Worm (Caenorhabditis elegans) whole organism, late embryonic: ENCODE measurements around the gene C23H5.11.

Experiments
- C08G9.2 ChIP-seq: sonication (generic microtip); optimal IDR thresholded peaks from 2 replicates; lab custom pipeline; 2016; ENCODE audit warnings: mild to moderate bottlenecking, missing genetic modification characterization, moderate library complexity, missing compliant biosample characterization
- C38D4.7 ChIP-seq: fragments of 200-800 bp; sonication (Bioruptor generic); optimal IDR thresholded peaks from 2 replicates; lab custom pipeline; 2018; ENCODE audit warnings: mild to moderate bottlenecking, missing genetic modification characterization, moderate library complexity, missing compliant biosample characterization
- K02D7.2 ChIP-seq: sonication (generic microtip); optimal IDR thresholded peaks from 2 replicates; lab custom pipeline; 2017; ENCODE audit warnings: mild to moderate bottlenecking, missing genetic modification characterization, missing compliant biosample characterization
- ahr-1 ChIP-seq: sonication (generic microtip); optimal IDR thresholded peaks from 2 replicates; lab custom pipeline; 2016; ENCODE audit warnings: missing genetic modification characterization, missing compliant biosample characterization
- ceh-14 ChIP-seq: sonication (generic microtip); optimal IDR thresholded peaks from 2 replicates; lab custom pipeline; 2016; ENCODE audit warnings: missing genotype, missing genetic modification characterization, missing compliant biosample characterization
- ceh-18 ChIP-seq: sonication (generic microtip); optimal IDR thresholded peaks from 2 replicates; lab custom pipeline; 2016; ENCODE audit warnings: missing genetic modification characterization, missing compliant biosample characterization
- ceh-22 ChIP-seq: sonication (generic microtip); optimal IDR thresholded peaks from 2 replicates; lab custom pipeline; 2017; ENCODE audit warnings: missing biosample characterization, missing genetic modification characterization
- ceh-31 ChIP-seq: sonication (generic microtip); optimal IDR thresholded peaks from 2 replicates; lab custom pipeline; 2016; ENCODE audit warnings: missing genetic modification characterization, missing compliant biosample characterization
- ceh-34 ChIP-seq: sonication (generic microtip); optimal IDR thresholded peaks from 2 replicates; lab custom pipeline; 2016; ENCODE audit warnings: mild to moderate bottlenecking, missing genetic modification characterization, missing compliant biosample characterization
- ceh-48 ChIP-seq: sonication (generic microtip); optimal IDR thresholded peaks from 2 replicates; lab custom pipeline; 2016; ENCODE audit warnings: missing genetic modification characterization, inconsistent platforms, missing compliant biosample characterization
- ceh-6 ChIP-seq: fragments of 200-800 bp; sonication (Bioruptor generic); optimal IDR thresholded peaks from 2 replicates; lab custom pipeline; 2018; ENCODE audit warnings: mild to moderate bottlenecking, missing genetic modification characterization, missing compliant biosample characterization
- ceh-9 ChIP-seq: sonication (generic microtip); optimal IDR thresholded peaks from 2 replicates; lab custom pipeline; 2016; ENCODE audit warnings: mild to moderate bottlenecking, missing genetic modification characterization, inconsistent platforms, missing compliant biosample characterization
- che-1 ChIP-seq: sonication (generic microtip); optimal IDR thresholded peaks from 2 replicates; lab custom pipeline; 2016; ENCODE audit warnings: mild to moderate bottlenecking, missing genetic modification characterization, missing compliant biosample characterization
- dmd-4 ChIP-seq: sonication (generic microtip); optimal IDR thresholded peaks from 2 replicates; lab custom pipeline; 2016; ENCODE audit warnings: borderline replicate concordance, missing genetic modification characterization, missing compliant biosample characterization
- dve-1 ChIP-seq: sonication (generic microtip); optimal IDR thresholded peaks from 2 replicates; lab custom pipeline; 2017; ENCODE audit warnings: antibody characterized with exemption, mild to moderate bottlenecking, missing genetic modification characterization, missing compliant biosample characterization
- ets-4 ChIP-seq: sonication (generic microtip); optimal IDR thresholded peaks from 2 replicates; lab custom pipeline; 2016; ENCODE audit warnings: missing genetic modification characterization, missing compliant biosample characterization
- eyg-1 ChIP-seq: sonication (generic microtip); optimal IDR thresholded peaks from 2 replicates; lab custom pipeline; 2016; ENCODE audit warnings: missing genotype, missing genetic modification characterization, missing compliant biosample characterization
- fax-1 ChIP-seq: sonication (generic microtip); optimal IDR thresholded peaks from 2 replicates; lab custom pipeline; 2016; ENCODE audit warnings: missing genotype, missing genetic modification characterization, missing compliant biosample characterization
- fkh-10 ChIP-seq: fragments of 150-350 bp; optimal IDR thresholded peaks from 2 replicates; lab custom pipeline; 2014; ENCODE audit warnings: missing biosample characterization, missing genetic modification reagents, missing genetic modification characterization
- gmeb-2 ChIP-seq: sonication (generic microtip); optimal IDR thresholded peaks from 2 replicates; lab custom pipeline; 2016; ENCODE audit warnings: missing genetic modification characterization, inconsistent platforms, missing compliant biosample characterization
- hlh-30 ChIP-seq: sonication (generic microtip); optimal IDR thresholded peaks from 2 replicates; lab custom pipeline; 2017; ENCODE audit warnings: antibody characterized with exemption, missing genetic modification characterization, missing compliant biosample characterization; ENCODE audit not compliant: insufficient read depth
- hlh-6 ChIP-seq: sonication (generic microtip); optimal IDR thresholded peaks from 2 replicates; lab custom pipeline; 2016; ENCODE audit warnings: missing genotype, missing genetic modification characterization, missing compliant biosample characterization
- hlh-8 ChIP-seq: sonication (generic microtip); optimal IDR thresholded peaks from 2 replicates; lab custom pipeline; 2016; ENCODE audit warnings: missing genotype, missing genetic modification characterization, missing compliant biosample characterization
- lim-6 ChIP-seq: sonication (generic microtip); optimal IDR thresholded peaks from 2 replicates; lab custom pipeline; 2016; ENCODE audit warnings: missing genetic modification characterization, missing compliant biosample characterization
- lin-11 ChIP-seq: fragments of 200-800 bp; sonication (Bioruptor generic); optimal IDR thresholded peaks from 2 replicates; lab custom pipeline; 2018; ENCODE audit warnings: mild to moderate bottlenecking, missing genetic modification characterization, missing compliant biosample characterization
- madf-2 ChIP-seq: sonication (generic microtip); optimal IDR thresholded peaks from 2 replicates; lab custom pipeline; 2017; ENCODE audit warnings: missing genetic modification characterization, missing compliant biosample characterization
- mec-3 ChIP-seq: sonication (generic microtip); optimal IDR thresholded peaks from 2 replicates; lab custom pipeline; 2016; ENCODE audit warnings: borderline replicate concordance, missing genetic modification characterization, missing compliant biosample characterization
- nhr-11 ChIP-seq: fragments of 150-350 bp; optimal IDR thresholded peaks from 2 replicates; lab custom pipeline; 2014; ENCODE audit warnings: missing biosample characterization, missing genetic modification characterization
- nhr-232 ChIP-seq: sonication (generic microtip); optimal IDR thresholded peaks from 2 replicates; lab custom pipeline; 2016; ENCODE audit warnings: missing genetic modification characterization, missing compliant biosample characterization
- npax-4 ChIP-seq: sonication (generic microtip); optimal IDR thresholded peaks from 2 replicates; lab custom pipeline; 2016; ENCODE audit warnings: missing genetic modification characterization, missing compliant biosample characterization
- pag-3 ChIP-seq: sonication (generic microtip); optimal IDR thresholded peaks from 2 replicates; lab custom pipeline; 2016; ENCODE audit warnings: missing compliant biosample characterization, missing genetic modification characterization, borderline replicate concordance
- pros-1 ChIP-seq: fragments of 150-350 bp; optimal IDR thresholded peaks from 2 replicates; lab custom pipeline; 2014; ENCODE audit warnings: missing biosample characterization, missing genetic modification reagents, missing genetic modification characterization
- sdc-2 ChIP-seq: sonication (generic microtip); optimal IDR thresholded peaks from 2 replicates; lab custom pipeline; 2016; ENCODE audit warnings: missing genotype, missing genetic modification characterization, missing compliant biosample characterization
- sox-2 ChIP-seq: fragments of 200-800 bp; sonication (Bioruptor generic); IDR thresholded peaks from 2 replicates; pipeline ENCODE4 v1.3.6; 2022; ENCODE audit warnings: missing genetic modification reagents, missing genetic modification characterization, missing compliant biosample characterization
- sox-4 ChIP-seq: sonication (generic microtip); optimal IDR thresholded peaks from 2 replicates; lab custom pipeline; 2017; ENCODE audit warnings: mild to moderate bottlenecking, missing genetic modification characterization, inconsistent platforms, missing compliant biosample characterization
- tbx-7 ChIP-seq: sonication (generic microtip); optimal IDR thresholded peaks from 2 replicates; lab custom pipeline; 2016; ENCODE audit warnings: missing genotype, missing genetic modification characterization, missing compliant biosample characterization
- unc-42 ChIP-seq: sonication (generic microtip); optimal IDR thresholded peaks from 2 replicates; lab custom pipeline; 2016; ENCODE audit warnings: missing genotype, missing genetic modification characterization, missing compliant biosample characterization
- unc-55 ChIP-seq: sonication (generic microtip); optimal IDR thresholded peaks from 2 replicates; lab custom pipeline; 2017; ENCODE audit warnings: missing biosample characterization, missing genetic modification reagents, missing genetic modification characterization
- unc-86 ChIP-seq: sonication (generic microtip); optimal IDR thresholded peaks from 2 replicates; lab custom pipeline; 2016; ENCODE audit warnings: missing genetic modification characterization, missing compliant biosample characterization
- zip-5 ChIP-seq: sonication (generic microtip); optimal IDR thresholded peaks from 2 replicates; lab custom pipeline; 2016; ENCODE audit warnings: missing genetic modification characterization, missing compliant biosample characterization

The C23H5.11 gene

DNA sequence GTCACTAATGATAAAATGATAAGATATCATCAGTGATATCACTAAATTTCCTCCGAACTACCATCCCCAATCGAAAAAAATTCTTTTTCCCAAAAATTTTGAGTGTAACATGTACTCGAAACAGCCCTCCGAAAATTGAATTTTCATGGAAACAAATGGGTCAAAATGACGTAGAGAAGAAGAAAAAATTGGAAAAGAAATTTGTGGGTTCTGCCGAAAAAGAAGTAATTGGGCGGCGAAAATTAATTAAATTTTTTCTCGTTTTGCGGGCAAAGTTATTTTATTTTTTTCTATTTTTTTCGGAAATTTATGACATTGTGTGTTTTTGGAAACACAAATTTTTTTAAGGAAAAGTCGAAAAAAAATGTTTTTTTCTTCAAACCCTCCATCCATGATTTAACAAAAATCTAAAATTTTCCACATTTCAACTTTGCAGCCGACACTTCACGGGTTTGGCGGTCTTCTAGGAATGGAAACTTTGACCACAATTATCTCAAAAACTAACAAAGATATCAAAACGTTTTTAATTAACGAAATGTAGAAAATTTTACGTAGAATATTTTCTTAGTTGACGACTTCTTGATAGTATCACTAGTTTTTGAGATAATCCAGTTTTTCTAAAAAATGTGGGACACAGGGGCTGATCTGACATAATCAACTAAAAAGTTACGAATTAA lies 22.4 kb downstream of the C23H5.11 start:
- peak; percentile 68 for TF ChIP-seq unc-42 (tag; lab: Kevin White, UChicago)
- TF ChIP-seq ceh-14 (tag; lab: Kevin White, UChicago): peak; percentile 9
- no peak for TF ChIP-seq unc-86
- TF ChIP-seq hlh-8 (tag; lab: Kevin White, UChicago): no peak
- no peak for TF ChIP-seq che-1
- no peak for TF ChIP-seq sdc-2
- TF ChIP-seq sox-2 (GFP tag; lab: Robert Waterston, UW): no peak
- TF ChIP-seq pag-3 (tag; lab: Kevin White, UChicago): no peak
- no peak for TF ChIP-seq madf-2 (tag; lab: Kevin White, UChicago)

DNA sequence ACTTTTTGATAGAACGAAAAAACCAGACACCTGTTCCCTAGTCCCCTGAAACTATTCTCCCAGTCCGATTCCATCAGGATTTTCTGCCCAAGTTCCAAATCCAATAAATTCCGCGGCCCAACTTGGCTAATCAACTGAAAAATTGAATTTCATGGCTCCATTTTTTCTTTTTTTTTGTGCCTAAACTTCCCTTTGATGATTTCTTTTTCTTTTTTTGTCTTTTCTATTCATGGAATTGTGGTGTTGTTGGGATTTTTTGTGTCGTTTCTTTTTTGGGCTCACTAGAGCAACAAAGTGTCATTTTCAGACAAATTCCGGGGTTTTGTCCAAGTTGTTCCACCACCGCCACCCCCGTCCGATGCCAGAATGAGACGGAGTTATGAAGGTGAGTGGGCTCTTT lies 33.8 kb downstream of the C23H5.11 start, which contains the start of gene arrd-26:
Gene arrd-26 (plus strand): TSS at position 301 of the 400 bp plus-strand sequence.
- TF ChIP-seq mec-3 (tag; lab: Kevin White, UChicago) (no peak), unc-42 (tag; lab: Kevin White, UChicago) (peak; percentile 15), nhr-232 (tag; lab: Kevin White, UChicago) (no peak), hlh-6 (tag; lab: Kevin White, UChicago) (no peak)

DNA sequence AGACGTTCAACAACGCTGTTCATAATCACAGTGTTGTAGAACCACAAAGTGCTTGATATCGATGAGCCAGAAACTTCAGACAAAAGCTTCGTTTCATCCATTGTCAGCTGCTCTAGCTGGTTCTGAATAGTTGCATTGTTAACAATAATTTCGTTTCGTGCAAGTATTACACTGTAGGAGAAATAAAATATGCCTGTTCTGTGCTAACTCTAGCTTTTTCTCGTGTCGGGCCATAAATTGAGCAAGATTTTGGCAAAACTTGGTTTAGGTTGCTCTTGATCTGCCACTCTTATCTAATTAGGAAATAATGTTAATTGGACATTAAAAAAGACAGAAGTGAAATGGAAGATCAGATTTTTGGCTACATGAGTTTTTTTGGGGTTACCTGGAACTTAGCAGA lies 40.7 kb downstream of the C23H5.11 start, which contains the start of gene R05C11.2:
Gene R05C11.2 (minus strand): TSS at position 101 of the 400 bp plus-strand sequence.
- TF ChIP-seq che-1 (no peak), fax-1 (tag; lab: Kevin White, UChicago) (no peak), lin-11 (tag; lab: Kevin White, UChicago) (no peak), eyg-1 (tag; lab: Kevin White, UChicago) (no peak), unc-86 (no peak), ceh-31 (tag; lab: Kevin White, UChicago) (no peak)

DNA sequence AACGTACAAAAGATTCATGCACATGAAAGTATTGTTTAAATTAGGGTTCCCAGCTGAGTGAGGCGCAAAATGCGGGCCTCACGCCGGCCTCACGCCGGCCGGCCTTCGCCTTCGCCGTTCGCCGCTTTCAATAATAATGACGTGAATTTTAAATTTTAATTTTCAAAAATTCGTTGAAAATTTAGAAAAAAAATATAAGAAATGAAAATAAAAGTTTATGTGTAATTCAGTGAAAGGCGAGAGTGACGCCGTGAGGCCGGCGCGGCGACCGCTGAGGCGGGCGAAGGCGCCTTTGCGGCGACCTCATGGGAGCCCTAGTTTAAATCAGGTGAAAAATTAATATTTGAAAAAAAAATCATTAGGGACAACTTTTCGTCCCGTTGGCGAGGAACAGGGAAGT lies 42.2 kb downstream of the C23H5.11 start:
- TF ChIP-seq gmeb-2 (tag; lab: Kevin White, UChicago): no peak
- no peak for TF ChIP-seq npax-4 (tag; lab: Kevin White, UChicago)
- no peak for TF ChIP-seq ceh-22
- TF ChIP-seq C08G9.2 (tag; lab: Kevin White, UChicago): no peak
- TF ChIP-seq tbx-7 (tag; lab: Kevin White, UChicago): no peak

DNA sequence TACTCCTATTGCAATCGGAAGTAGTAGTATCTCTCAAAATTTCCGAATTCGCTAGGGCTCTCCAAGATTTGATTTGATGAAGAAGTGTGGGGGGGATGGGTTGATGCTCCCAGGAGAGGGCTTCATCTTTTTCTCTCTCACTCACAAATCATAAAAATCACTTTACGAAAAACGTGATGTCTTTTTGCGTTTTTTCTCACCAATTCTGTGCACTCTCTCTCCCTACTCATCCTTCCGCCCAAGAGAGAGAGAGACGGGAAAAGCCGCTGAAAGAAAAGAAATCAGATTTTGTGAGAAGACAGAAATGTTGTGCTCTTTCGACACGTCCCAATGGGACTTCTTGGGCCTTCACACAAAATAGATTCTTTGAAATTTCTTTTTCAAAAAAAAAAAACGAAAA lies 46.1 kb downstream of the C23H5.11 start:
- TF ChIP-seq ceh-9 (tag; lab: Kevin White, UChicago): no peak
- TF ChIP-seq ceh-18 (tag; lab: Kevin White, UChicago): peak; percentile 34
- TF ChIP-seq tbx-7 (tag; lab: Kevin White, UChicago): no peak
- TF ChIP-seq unc-42 (tag; lab: Kevin White, UChicago): peak; percentile 98
- TF ChIP-seq fkh-10 (GFP tag; lab: Kevin White, UChicago): peak; percentile 18

DNA sequence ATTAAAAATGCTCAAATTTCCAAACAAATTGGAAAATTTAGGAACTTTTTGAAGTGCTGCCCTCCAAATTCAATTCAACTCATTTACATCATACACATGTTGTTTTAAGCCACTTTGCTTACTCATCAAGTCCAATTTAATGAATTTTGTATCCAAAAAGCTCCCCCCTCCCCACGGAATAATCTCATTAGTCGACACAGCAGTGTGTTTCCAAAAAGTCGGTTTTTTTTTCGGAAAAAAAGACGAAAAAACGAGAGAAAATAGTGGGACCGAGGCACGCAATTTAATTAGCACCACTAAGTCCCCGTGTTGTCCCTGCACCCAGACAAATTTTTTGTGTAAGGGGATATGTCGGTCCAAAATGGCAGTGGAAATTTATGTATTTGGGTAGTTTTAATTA lies 47.3 kb downstream of the C23H5.11 start:
- TF ChIP-seq ets-4: no peak
- TF ChIP-seq unc-55: no peak
- peak; percentile 81 for TF ChIP-seq ceh-14 (tag; lab: Kevin White, UChicago)
- TF ChIP-seq dve-1 (tag; lab: Kevin White, UChicago): no peak
- TF ChIP-seq ceh-34 (tag; lab: Kevin White, UChicago): no peak
- no peak for TF ChIP-seq ceh-48 (tag; lab: Kevin White, UChicago)
- no peak for TF ChIP-seq lim-6 (tag; lab: Kevin White, UChicago)
- TF ChIP-seq ahr-1 (tag; lab: Kevin White, UChicago): no peak
- no peak for TF ChIP-seq pros-1
- no peak for TF ChIP-seq dmd-4 (tag; lab: Kevin White, UChicago)
- TF ChIP-seq hlh-30: no peak
- TF ChIP-seq unc-42 (tag; lab: Kevin White, UChicago): peak; percentile 99
- no peak for TF ChIP-seq ceh-6 (GFP tag; lab: Kevin White, UChicago)
- no peak for TF ChIP-seq C08G9.2 (tag; lab: Kevin White, UChicago)
- no peak for TF ChIP-seq C38D4.7
- TF ChIP-seq hlh-8 (tag; lab: Kevin White, UChicago): no peak
- TF ChIP-seq K02D7.2 (tag; lab: Kevin White, UChicago): no peak
- TF ChIP-seq ceh-22: no peak
- TF ChIP-seq sox-4 (tag; lab: Kevin White, UChicago): no peak
- peak; percentile 53 for TF ChIP-seq ceh-31 (tag; lab: Kevin White, UChicago)
- TF ChIP-seq zip-5 (tag; lab: Kevin White, UChicago): no peak
- TF ChIP-seq madf-2 (tag; lab: Kevin White, UChicago): no peak
- TF ChIP-seq nhr-11 (tag; lab: Kevin White, UChicago): no peak
